Worm (Caenorhabditis elegans): ENCODE data around the gene gcsh-1.

Gene gcsh-1

ce11 chrX:14480248-14480647 is 34.6 kb downstream of the gcsh-1 start, which contains the start of gene gfi-3 (continued):
- TF ChIP-seq lim-7 (GFP tag; IDR thresholded peaks at IDR 0.05): no peak
- TF ChIP-seq php-3 (GFP tag; IDR thresholded peaks at IDR 0.05): no peak
- no peak for TF ChIP-seq attf-4 (tag; optimal IDR thresholded peaks at IDR 0.05)
- TF ChIP-seq F49E8.2 (tag; optimal IDR thresholded peaks at IDR 0.05; ENCODE audit: borderline replicate concordance): no peak
- no peak for TF ChIP-seq nhr-10 (tag; optimal IDR thresholded peaks at IDR 0.05)
- no peak for TF ChIP-seq ZK546.5 (tag; optimal IDR thresholded peaks at IDR 0.05)
- peak; percentile 81 for TF ChIP-seq dpl-1 (GFP tag; optimal IDR thresholded peaks at IDR 0.05)
- TF ChIP-seq lsy-2 (tag; optimal IDR thresholded peaks at IDR 0.05): peak in 1 of 2 experiments; percentile 85
- no peak for TF ChIP-seq sdz-12 (GFP tag; optimal IDR thresholded peaks at IDR 0.05)
- TF ChIP-seq lin-1 (GFP tag; IDR thresholded peaks at IDR 0.05): peak; percentile 61; the same call in 1 of the 2 replicates
- TF ChIP-seq mxl-2 (GFP tag; conservative IDR thresholded peaks at IDR 0.05): no peak
- TF ChIP-seq cey-2 (tag; optimal IDR thresholded peaks at IDR 0.05; ENCODE audit: borderline replicate concordance, insufficient read depth): no peak
- no peak for TF ChIP-seq aly-2 (tag; optimal IDR thresholded peaks at IDR 0.05)
- TF ChIP-seq ztf-11 (tag; optimal IDR thresholded peaks at IDR 0.05): no peak
- TF ChIP-seq hmg-1.1 (GFP tag; IDR thresholded peaks at IDR 0.05): peak; percentile 76
- TF ChIP-seq D1046.2 (GFP tag; IDR thresholded peaks at IDR 0.05): no peak
- peak; percentile 66 for TF ChIP-seq nhr-48 (tag; optimal IDR thresholded peaks at IDR 0.05)
- TF ChIP-seq egl-27 (tag; optimal IDR thresholded peaks at IDR 0.05): no peak
- TF ChIP-seq hlh-11 (tag; optimal IDR thresholded peaks at IDR 0.05): peak; percentile 82
- peak; percentile 73 for TF ChIP-seq hlh-30 (tag; optimal IDR thresholded peaks at IDR 0.05; ENCODE audit: insufficient read depth)
- no peak for TF ChIP-seq daf-8 (GFP tag; IDR thresholded peaks at IDR 0.05)
- TF ChIP-seq nhr-6 (tag; optimal IDR thresholded peaks at IDR 0.05): peak; percentile 29
- TF ChIP-seq jun-1 (tag; optimal IDR thresholded peaks at IDR 0.05): no peak
- 0 out of 2 replicates have a peak, but pooled peaks have one; percentile 19 for TF ChIP-seq lin-29 (GFP tag; IDR thresholded peaks at IDR 0.05)
- no peak for TF ChIP-seq zfp-2 (tag; optimal IDR thresholded peaks at IDR 0.05)
- TF ChIP-seq zip-11 (GFP tag; IDR thresholded peaks at IDR 0.05): no peak
- no peak; the same call in 1 of the 2 replicates for TF ChIP-seq set-16 (GFP tag; IDR thresholded peaks at IDR 0.05)
- TF ChIP-seq ceh-20 (GFP tag; IDR thresholded peaks at IDR 0.05): peak; percentile 71; the same call in 1 of the 2 replicates
- peak in 1 of 2 experiments; percentile 58 for TF ChIP-seq hif-1 (tag; optimal IDR thresholded peaks at IDR 0.05)
- no peak for TF ChIP-seq Y5F2A.4 (GFP tag; optimal IDR thresholded peaks at IDR 0.05)
- TF ChIP-seq Y48G9A.11 (GFP tag; IDR thresholded peaks at IDR 0.05): no peak
- peak; percentile 89 for TF ChIP-seq mes-2 (tag; optimal IDR thresholded peaks at IDR 0.05; ENCODE audit: poor library complexity, severe bottlenecking)
- TF ChIP-seq zag-1 (tag; optimal IDR thresholded peaks at IDR 0.05): no peak
- peak; percentile 78 for TF ChIP-seq pha-4 (GFP tag; IDR thresholded peaks at IDR 0.05)
- no peak for TF ChIP-seq pha-4 (tag; optimal IDR thresholded peaks at IDR 0.05)
- peak; percentile 64; the same call in 1 of the 2 replicates for TF ChIP-seq egl-43 (GFP tag; IDR thresholded peaks at IDR 0.05)
- no peak for TF ChIP-seq Y75B8A.6 (GFP tag; IDR thresholded peaks at IDR 0.05)
- TF ChIP-seq skn-1 (tag; optimal IDR thresholded peaks at IDR 0.05): no peak
- no peak for TF ChIP-seq madf-5 (GFP tag; IDR thresholded peaks at IDR 0.05)
- TF ChIP-seq dve-1 (tag; optimal IDR thresholded peaks at IDR 0.05; ENCODE audit: insufficient read depth): peak; percentile 95
- TF ChIP-seq dmd-9 (GFP tag; IDR thresholded peaks at IDR 0.05): no peak
- TF ChIP-seq R02D3.7 (tag; optimal IDR thresholded peaks at IDR 0.05): no peak
- TF ChIP-seq snpc-4 (tag; optimal IDR thresholded peaks at IDR 0.05): peak; percentile 55
- peak; percentile 85 for TF ChIP-seq rbr-2 (tag; optimal IDR thresholded peaks at IDR 0.05)
- TF ChIP-seq nhr-111 (GFP tag; optimal IDR thresholded peaks at IDR 0.05): no peak
- no peak for TF ChIP-seq ces-1 (GFP tag; optimal IDR thresholded peaks at IDR 0.05)
- no peak for TF ChIP-seq F44E2.7 (GFP tag; IDR thresholded peaks at IDR 0.05)
- no peak for TF ChIP-seq vab-7 (GFP tag; IDR thresholded peaks at IDR 0.05)
- no peak for TF ChIP-seq ZK337.2 (GFP tag; IDR thresholded peaks at IDR 0.05)
- peak; percentile 31 for TF ChIP-seq fkh-10 (GFP tag; optimal IDR thresholded peaks at IDR 0.05)
- no peak for TF ChIP-seq unc-130 (GFP tag; optimal IDR thresholded peaks at IDR 0.05)

Measured in whole organism, L4 larva.